Worm (Caenorhabditis elegans) whole organism, midembryonic: ENCODE measurements around the gene R04E5.9.

Experiments used
- T22C8.4 ChIP-seq: fragments of 200-800 bp; sonication (Bioruptor generic); IDR thresholded peaks from 2 replicates; pipeline ENCODE4 v1.3.6; 2022; ENCODE audit warnings: missing genetic modification characterization, missing compliant biosample characterization
- cog-1 ChIP-seq: sonication (generic microtip); optimal IDR thresholded peaks from 2 replicates; lab custom pipeline; 2016; ENCODE audit warnings: missing genetic modification characterization, missing compliant biosample characterization
- flt-1 ChIP-seq: fragments of 200-800 bp; sonication (Bioruptor generic); IDR thresholded peaks from 2 replicates; pipeline ENCODE4 v1.3.6; 2022; ENCODE audit warnings: missing genetic modification characterization, missing compliant biosample characterization
- klf-2 ChIP-seq: fragments of 200-800 bp; sonication (Bioruptor generic); conservative IDR thresholded peaks from 2 replicates; pipeline ENCODE4 v1.3.6; 2022; ENCODE audit warnings: missing genetic modification reagents, missing genetic modification characterization, missing compliant biosample characterization
- med-1 ChIP-seq: sonication (generic microtip); optimal IDR thresholded peaks from 2 replicates; lab custom pipeline; 2017; ENCODE audit warnings: missing genetic modification characterization, mild to moderate bottlenecking, missing compliant biosample characterization, antibody characterized with exemption, missing genetic modification reagents; ENCODE audit not compliant: insufficient read depth
- ref-1 ChIP-seq: fragments of 200-800 bp; sonication (Bioruptor generic); conservative IDR thresholded peaks from 2 replicates; pipeline ENCODE4 v1.3.6; 2022; ENCODE audit warnings: missing genetic modification reagents, missing genetic modification characterization, missing compliant biosample characterization
- tab-1 ChIP-seq: fragments of 200-800 bp; sonication (Bioruptor generic); IDR thresholded peaks from 2 replicates; pipeline ENCODE4 v1.3.6; 2022; ENCODE audit warnings: missing genetic modification characterization, missing compliant biosample characterization
- ztf-23 ChIP-seq: fragments of 200-800 bp; sonication (Bioruptor generic); IDR thresholded peaks from 2 replicates; pipeline ENCODE4 v1.3.6; 2022; ENCODE audit warnings: missing genetic modification reagents, missing genetic modification characterization, missing compliant biosample characterization
- ztf-29 ChIP-seq: fragments of 200-800 bp; sonication (Bioruptor generic); IDR thresholded peaks from 2 replicates; pipeline ENCODE4 v1.3.6; 2022; ENCODE audit warnings: missing genetic modification reagents, missing genetic modification characterization, missing compliant biosample characterization

DNA sequence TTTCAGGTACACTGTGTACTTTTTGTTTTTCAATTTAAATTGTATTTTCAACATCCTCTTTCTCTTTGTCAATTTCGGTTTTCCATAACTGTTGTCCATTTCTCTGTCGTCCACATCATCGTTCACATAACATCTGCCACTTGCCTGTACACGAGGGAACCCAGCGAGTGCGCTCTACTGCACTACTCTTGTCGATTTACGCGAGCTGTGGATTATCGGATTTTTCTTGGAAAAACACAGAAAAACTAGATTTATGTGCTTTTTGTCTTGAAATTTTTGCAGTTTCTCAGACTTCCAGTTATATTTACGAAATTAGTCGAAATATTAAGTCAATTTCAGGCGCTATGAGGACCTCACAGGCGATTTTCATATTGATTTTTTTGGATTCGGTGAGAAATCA is 19.1 kb downstream of the R04E5.9 start, which contains the start of gene chup-1:
- no peak for TF ChIP-seq T22C8.4
- no peak for TF ChIP-seq klf-2 (GFP tag; lab: Robert Waterston, UW)
- no peak for TF ChIP-seq tab-1 (GFP tag; lab: Robert Waterston, UW)
- no peak for TF ChIP-seq med-1
- no peak for TF ChIP-seq ztf-23 (GFP tag; lab: Robert Waterston, UW)
- no peak for TF ChIP-seq ref-1 (GFP tag; lab: Robert Waterston, UW)
- no peak for TF ChIP-seq cog-1
- TF ChIP-seq flt-1: no peak
- no peak for TF ChIP-seq ztf-29 (GFP tag; lab: Robert Waterston, UW)
